Fruit fly (Drosophila melanogaster): ENCODE data around the gene SP1029.

Gene SP1029

dm6 chr3R:29274590-29274989 is 24.3 kb upstream of the SP1029 start (continued):
- TF ChIP-seq kni (GFP tag; optimal IDR thresholded peaks at IDR 0.05) (no peak), CG8089 (GFP tag; optimal IDR thresholded peaks at IDR 0.05) (peak; percentile 57), CG6813 (GFP tag; optimal IDR thresholded peaks at IDR 0.05) (peak; percentile 38), CG1647 (GFP tag; optimal IDR thresholded peaks at IDR 0.05) (no peak), bab2 (GFP tag; optimal IDR thresholded peaks at IDR 0.05) (peak; percentile 33), dm (GFP tag; optimal IDR thresholded peaks at IDR 0.05) (no peak), zf30C (GFP tag; optimal IDR thresholded peaks at IDR 0.05) (peak; percentile 56), Trl (optimal IDR thresholded peaks at IDR 0.05) (no peak), Trl (GFP tag; optimal IDR thresholded peaks at IDR 0.05) (peak; percentile 14), onecut (GFP tag; IDR thresholded peaks at IDR 0.05) (peak; percentile 63), CG3065 (GFP tag; optimal IDR thresholded peaks at IDR 0.05) (peak; percentile 20), CG4820 (GFP tag; optimal IDR thresholded peaks at IDR 0.05) (peak; percentile 57), stc (GFP tag; IDR thresholded peaks at IDR 0.05) (peak; percentile 54; the same call in 1 of the 2 replicates), trh (GFP tag; optimal IDR thresholded peaks at IDR 0.05) (no peak), CG4404 (GFP tag; IDR thresholded peaks at IDR 0.05) (peak; percentile 44; the same call in 1 of the 2 replicates), zen (tag; optimal IDR thresholded peaks at IDR 0.05) (peak; percentile 68), HLH4C (GFP tag; IDR thresholded peaks at IDR 0.05; ENCODE audit: partially characterized antibody) (no peak), CG14050 (GFP tag; IDR thresholded peaks at IDR 0.05) (no peak), CrebB (tag; optimal IDR thresholded peaks at IDR 0.05) (peak; percentile 5), CG11723 (GFP tag; optimal IDR thresholded peaks at IDR 0.05) (peak; percentile 41), NC2α (GFP tag; optimal IDR thresholded peaks at IDR 0.05) (peak; percentile 53), CG11093 (GFP tag; IDR thresholded peaks at IDR 0.05) (0 out of 3 replicates have a peak, but pooled peaks have one; percentile 31), salm (tag; optimal IDR thresholded peaks at IDR 0.05) (peak; percentile 25), CG18619 (GFP tag; optimal IDR thresholded peaks at IDR 0.05) (peak; percentile 54), NfI (GFP tag; optimal IDR thresholded peaks at IDR 0.05) (peak; percentile 49), Abd-B (GFP tag; optimal IDR thresholded peaks at IDR 0.05) (peak; percentile 43), nau (GFP tag; optimal IDR thresholded peaks at IDR 0.05) (peak; percentile 17), phol (tag; optimal IDR thresholded peaks at IDR 0.05) (peak; percentile 78), CG33213 (GFP tag; optimal IDR thresholded peaks at IDR 0.05) (peak; percentile 11), B-H2 (GFP tag; optimal IDR thresholded peaks at IDR 0.05) (no peak), Ptx1 (GFP tag; IDR thresholded peaks at IDR 0.05) (peak; percentile 64), CG7556 (GFP tag; optimal IDR thresholded peaks at IDR 0.05) (peak; percentile 47), CG4707 (GFP tag; optimal IDR thresholded peaks at IDR 0.05) (peak; percentile 68), ATbp (GFP tag; optimal IDR thresholded peaks at IDR 0.05) (peak; percentile 63), twi (tag; optimal IDR thresholded peaks at IDR 0.05) (peak; percentile 65), crp (GFP tag; optimal IDR thresholded peaks at IDR 0.05) (no peak), HLHmδ (GFP tag; optimal IDR thresholded peaks at IDR 0.05) (no peak), CG3407 (GFP tag; optimal IDR thresholded peaks at IDR 0.05) (peak; percentile 22), ind (GFP tag; optimal IDR thresholded peaks at IDR 0.05) (peak; percentile 43), NK7.1 (GFP tag; optimal IDR thresholded peaks at IDR 0.05) (no peak), CG7357 (GFP tag; IDR thresholded peaks at IDR 0.05) (0 out of 3 replicates have a peak, but pooled peaks have one; percentile 47), lola (GFP tag; optimal IDR thresholded peaks at IDR 0.05) (peak in 1 of 3 experiments; percentile 86), gsb-n (tag; optimal IDR thresholded peaks at IDR 0.05) (peak; percentile 53), lmd (GFP tag; IDR thresholded peaks at IDR 0.05) (peak; percentile 69), CG17802 (tag; optimal IDR thresholded peaks at IDR 0.05) (peak; percentile 28), NC2β (GFP tag; optimal IDR thresholded peaks at IDR 0.05) (peak; percentile 43), CG2202 (tag; optimal IDR thresholded peaks at IDR 0.05) (peak; percentile 81), CG10543 (GFP tag; optimal IDR thresholded peaks at IDR 0.05) (no peak), CG13287 (GFP tag; IDR thresholded peaks at IDR 0.05; ENCODE audit: partially characterized antibody) (no peak), CG1602 (GFP tag; optimal IDR thresholded peaks at IDR 0.05) (peak; percentile 67)
